Fruit fly (Drosophila melanogaster): ENCODE results near the gene dop.

The dop gene

DNA sequence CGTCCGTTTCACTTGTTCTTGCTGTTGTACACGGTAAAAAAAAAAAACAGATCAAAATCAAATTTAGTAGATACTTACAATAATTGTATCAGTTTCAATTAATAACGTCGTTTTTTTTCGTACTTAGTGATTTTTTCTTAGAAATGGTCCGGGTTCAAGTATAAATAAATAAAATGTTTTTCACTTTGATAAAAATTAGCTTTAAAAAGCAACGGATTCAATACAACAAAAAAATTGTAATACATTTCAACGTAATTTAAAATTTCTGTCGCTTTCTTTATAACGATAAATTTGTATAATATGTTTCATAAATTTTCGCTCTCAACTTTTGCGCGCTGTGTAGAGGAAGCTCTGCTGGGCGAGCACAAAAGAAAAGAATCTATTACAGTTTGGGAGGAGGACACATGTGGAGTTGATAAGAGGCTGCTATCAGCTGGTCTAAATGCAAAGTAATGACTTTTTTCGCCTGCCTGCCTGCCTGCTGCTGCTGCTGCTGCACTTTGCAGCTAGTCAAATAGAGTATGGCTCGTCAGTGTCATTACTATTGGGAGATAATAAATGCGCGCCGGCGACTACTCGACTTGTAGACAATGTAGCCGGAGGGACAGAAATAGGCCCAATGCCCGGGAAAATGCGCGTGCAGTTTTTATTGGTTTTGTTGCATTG is 27.8 kb upstream of the dop start (continued):
- TF ChIP-seq Mrtf (GFP tag; IDR thresholded peaks at IDR 0.05) (no peak), p53 (GFP tag; optimal IDR thresholded peaks at IDR 0.05) (no peak), CG7372 (GFP tag; IDR thresholded peaks at IDR 0.05) (no peak), run (tag; optimal IDR thresholded peaks at IDR 0.05) (peak; percentile 3), Sox100B (GFP tag; optimal IDR thresholded peaks at IDR 0.05) (peak; percentile 75), org-1 (GFP tag; optimal IDR thresholded peaks at IDR 0.05) (peak; percentile 66), ind (GFP tag; optimal IDR thresholded peaks at IDR 0.05) (peak; percentile 64), nerfin-1 (tag; optimal IDR thresholded peaks at IDR 0.05) (peak; percentile 58), CG9817 (tag; optimal IDR thresholded peaks at IDR 0.05) (peak; percentile 9), Ssrp (tag; optimal IDR thresholded peaks at IDR 0.05) (peak; percentile 76), inv (GFP tag; IDR thresholded peaks at IDR 0.05; ENCODE audit: partially characterized antibody) (no peak), mam (GFP tag; optimal IDR thresholded peaks at IDR 0.05) (peak; percentile 45), Hr3 (GFP tag; optimal IDR thresholded peaks at IDR 0.05) (peak; percentile 66), az2 (GFP tag; optimal IDR thresholded peaks at IDR 0.05) (peak; percentile 68), CG7839 (tag; optimal IDR thresholded peaks at IDR 0.05) (peak; percentile 84), D (optimal IDR thresholded peaks at IDR 0.05) (no peak), D (GFP tag; optimal IDR thresholded peaks at IDR 0.05) (peak; percentile 64), BEAF-32 (GFP tag; optimal IDR thresholded peaks at IDR 0.05) (no peak), sc (optimal IDR thresholded peaks at IDR 0.05) (no peak), sc (GFP tag; optimal IDR thresholded peaks at IDR 0.05) (peak; percentile 69), Ptx1 (GFP tag; IDR thresholded peaks at IDR 0.05) (peak; percentile 73), CG14441 (GFP tag; IDR thresholded peaks at IDR 0.05) (0 out of 2 replicates have a peak, but pooled peaks have one; percentile 41), CG16779 (GFP tag; IDR thresholded peaks at IDR 0.05) (no peak), croc (GFP tag; conservative IDR thresholded peaks at IDR 0.05) (peak; percentile 21; the same call in 1 of the 3 replicates), abd-A (tag; optimal IDR thresholded peaks at IDR 0.05) (no peak), CG11085 (GFP tag; IDR thresholded peaks at IDR 0.05) (no peak), crp (GFP tag; optimal IDR thresholded peaks at IDR 0.05) (peak in 1 of 2 experiments; percentile 23), ab (GFP tag; optimal IDR thresholded peaks at IDR 0.05) (no peak), fru (optimal IDR thresholded peaks at IDR 0.05) (no peak), HHEX (GFP tag; optimal IDR thresholded peaks at IDR 0.05) (peak; percentile 63), Aef1 (GFP tag; IDR thresholded peaks at IDR 0.05) (0 out of 3 replicates have a peak, but pooled peaks have one; percentile 10), zfh2 (GFP tag; optimal IDR thresholded peaks at IDR 0.05) (peak; percentile 26), Fer2 (tag; optimal IDR thresholded peaks at IDR 0.05) (no peak), maf-S (GFP tag; optimal IDR thresholded peaks at IDR 0.05) (no peak), Ada2b (GFP tag; IDR thresholded peaks at IDR 0.05) (peak; percentile 35), CG9609 (GFP tag; optimal IDR thresholded peaks at IDR 0.05) (no peak), CG17328 (GFP tag; IDR thresholded peaks at IDR 0.05) (peak; percentile 39; the same call in 1 of the 2 replicates), CG14965 (GFP tag; optimal IDR thresholded peaks at IDR 0.05; ENCODE audit: borderline replicate concordance) (no peak), Sox102F (GFP tag; optimal IDR thresholded peaks at IDR 0.05) (peak; percentile 83), CG10274 (GFP tag; optimal IDR thresholded peaks at IDR 0.05) (peak; percentile 47), Max (GFP tag; optimal IDR thresholded peaks at IDR 0.05) (peak; percentile 55), rib (GFP tag; IDR thresholded peaks at IDR 0.05) (no peak), bsh (GFP tag; optimal IDR thresholded peaks at IDR 0.05) (peak in 1 of 2 experiments; percentile 80), CG3838 (GFP tag; optimal IDR thresholded peaks at IDR 0.05) (no peak), Xbp1 (GFP tag; optimal IDR thresholded peaks at IDR 0.05) (peak; percentile 63), amos (GFP tag; IDR thresholded peaks at IDR 0.05; ENCODE audit: partially characterized antibody) (no peak), CG15073 (GFP tag; optimal IDR thresholded peaks at IDR 0.05) (no peak), CG6791 (GFP tag; IDR thresholded peaks at IDR 0.05; ENCODE audit: partially characterized antibody) (no peak), Poxn (GFP tag; IDR thresholded peaks at IDR 0.05) (no peak), CG18476 (GFP tag; optimal IDR thresholded peaks at IDR 0.05) (peak; percentile 56)

Data from whole organism, embryonic.